Worm (Caenorhabditis elegans) whole organism, L2 larva: ENCODE measurements around the gene F18E9.1.
A peak's percentile ranks its signal among the peaks of the same experiment; 100 is the strongest.

Source experiments
- R02D3.7 ChIP-seq: fragments of 150-350 bp; optimal IDR thresholded peaks from 2 replicates; lab custom pipeline; 2014; ENCODE audit warnings: missing biosample characterization, missing genetic modification characterization
- aly-2 ChIP-seq: fragments of 150-350 bp; optimal IDR thresholded peaks from 2 replicates; lab custom pipeline; 2014; ENCODE audit warnings: missing biosample characterization, missing genetic modification characterization
- dmd-4 ChIP-seq: sonication (generic microtip); optimal IDR thresholded peaks from 2 replicates; lab custom pipeline; 2017; ENCODE audit warnings: missing biosample characterization, missing genetic modification characterization
- egl-27 ChIP-seq: sonication (generic microtip); optimal IDR thresholded peaks from 3 replicates; lab custom pipeline; 2017; ENCODE audit warnings: missing biosample characterization, missing genetic modification reagents, missing genetic modification characterization
- lin-11 ChIP-seq: fragments of 150-350 bp; sonication (generic microtip); optimal IDR thresholded peaks from 2 replicates; lab custom pipeline; 2014; ENCODE audit warnings: missing biosample characterization, missing genetic modification characterization, inconsistent platforms, mixed read lengths
- lin-13 ChIP-seq: fragments of 150-350 bp; optimal IDR thresholded peaks from 2 replicates; lab custom pipeline; 2014; ENCODE audit warnings: missing biosample characterization, missing genetic modification reagents, missing genetic modification characterization
- lsy-2 ChIP-seq, 2 experiments: fragments of 150-350 bp in 1 of 2; sonication (generic microtip) in 1 of 2; optimal IDR thresholded peaks; 2 replicates each; lab custom pipeline; 2014 to 2017; ENCODE audit warnings: missing biosample characterization in 2 of 2, missing genetic modification characterization in 2 of 2
- mbf-1 ChIP-seq: sonication (generic microtip); optimal IDR thresholded peaks from 2 replicates; lab custom pipeline; 2017; ENCODE audit warnings: missing biosample characterization, missing genetic modification characterization
- mdl-1 ChIP-seq, 2 experiments: fragments of 150-350 bp in 1 of 2; sonication (generic microtip) in 1 of 2; optimal IDR thresholded peaks; 2 replicates each; lab custom pipeline; 2017; ENCODE audit warnings: missing biosample characterization in 2 of 2, missing genetic modification characterization in 2 of 2
- nhr-11 ChIP-seq: fragments of 150-350 bp; optimal IDR thresholded peaks from 2 replicates; lab custom pipeline; 2014; ENCODE audit warnings: missing biosample characterization, missing genetic modification characterization
- nhr-12 ChIP-seq: fragments of 150-350 bp; optimal IDR thresholded peaks from 2 replicates; lab custom pipeline; 2014; ENCODE audit warnings: missing biosample characterization, missing genetic modification characterization
- nhr-129 ChIP-seq: fragments of 150-350 bp; optimal IDR thresholded peaks from 2 replicates; lab custom pipeline; 2014; ENCODE audit warnings: missing biosample characterization, missing genetic modification characterization
- nhr-6 ChIP-seq: fragments of 150-350 bp; optimal IDR thresholded peaks from 2 replicates; lab custom pipeline; 2014; ENCODE audit warnings: missing biosample characterization, missing genetic modification characterization
- peb-1 ChIP-seq: fragments of 150-350 bp; optimal IDR thresholded peaks from 2 replicates; lab custom pipeline; 2014; ENCODE audit warnings: missing biosample characterization, missing genetic modification characterization
- sem-4 ChIP-seq: fragments of 150-350 bp; optimal IDR thresholded peaks from 2 replicates; lab custom pipeline; 2014; ENCODE audit warnings: missing biosample characterization, missing genetic modification reagents, missing genetic modification characterization
- sma-3 ChIP-seq: sonication (generic microtip); optimal IDR thresholded peaks from 2 replicates; lab custom pipeline; 2016; ENCODE audit warnings: missing genetic modification reagents, missing genetic modification characterization, missing compliant biosample characterization
- sma-9 ChIP-seq, 2 experiments: fragments of 150-350 bp in 1 of 2; sonication (generic microtip) in 1 of 2; optimal IDR thresholded peaks; 2 replicates each; lab custom pipeline; 2014 to 2016; ENCODE audit warnings: missing genetic modification characterization in 2 of 2, mild to moderate bottlenecking in 1 of 2, missing biosample characterization in 1 of 2, missing compliant biosample characterization in 1 of 2, missing genetic modification reagents in 1 of 2, moderate library complexity in 1 of 2
- ztf-1 ChIP-seq: fragments of 200-800 bp; sonication (Bioruptor generic); conservative IDR thresholded peaks from 2 replicates; pipeline ENCODE4 v1.3.6; 2022; ENCODE audit warnings: missing genetic modification characterization, missing compliant biosample characterization
- ztf-11 ChIP-seq: sonication (generic microtip); optimal IDR thresholded peaks from 2 replicates; lab custom pipeline; 2017; ENCODE audit warnings: missing biosample characterization, missing genetic modification characterization

The F18E9.1 gene

ce11 chrX:8648582-8648981 lies 47.2 kb downstream of the F18E9.1 start:
- TF ChIP-seq lsy-2 (tag; optimal IDR thresholded peaks at IDR 0.05; lab: Kevin White, UChicago) (no peak), nhr-12 (no peak), lin-11 (tag; lab: Kevin White, UChicago) (no peak), ztf-11 (tag; lab: Kevin White, UChicago) (no peak), aly-2 (tag; lab: Kevin White, UChicago) (no peak), nhr-129 (tag; lab: Kevin White, UChicago) (no peak), nhr-6 (tag; lab: Kevin White, UChicago) (no peak), lin-13 (GFP tag; lab: Kevin White, UChicago) (no peak), R02D3.7 (tag; lab: Kevin White, UChicago) (no peak), dmd-4 (tag; lab: Kevin White, UChicago) (no peak), sem-4 (tag; lab: Kevin White, UChicago) (no peak), peb-1 (tag; lab: Kevin White, UChicago) (no peak), ztf-1 (GFP tag; lab: Robert Waterston, UW) (no peak), nhr-11 (no peak)

ce11 chrX:8650535-8650934 lies 49.2 kb downstream of the F18E9.1 start:
- TF ChIP-seq sma-3 (GFP tag; lab: Kevin White, UChicago), result peak; percentile 49
- peak; percentile 34 for TF ChIP-seq sma-9 (GFP tag; optimal IDR thresholded peaks at IDR 0.05; lab: Kevin White, UChicago)
- TF ChIP-seq sma-9 (tag; optimal IDR thresholded peaks at IDR 0.05; lab: Kevin White, UChicago), result no peak
- TF ChIP-seq mbf-1, result no peak
- no peak for TF ChIP-seq nhr-6 (tag; lab: Kevin White, UChicago)
- no peak for TF ChIP-seq mdl-1 (tag; optimal IDR thresholded peaks at IDR 0.05; lab: Kevin White, UChicago)
- peak; percentile 7 for TF ChIP-seq egl-27 (tag; lab: Kevin White, UChicago)
- TF ChIP-seq, all 48 proteins: peak for 3
